Fruit fly (Drosophila melanogaster) whole organism, wandering third instar larva: ENCODE measurements around the gene Mgat2.
A peak's percentile ranks its signal among the peaks of the same experiment; 100 is the strongest.

ENCODE experiments used
- Abd-B ChIP-seq: fragments of >200 bp; optimal IDR thresholded peaks from 2 replicates; lab custom pipeline; 2017; ENCODE audit warnings: missing biosample characterization, missing genetic modification characterization
- CG32264 ChIP-seq: fragments of 200-800 bp; sonication (Bioruptor generic); optimal IDR thresholded peaks from 2 replicates; lab custom pipeline; 2016; ENCODE audit warnings: missing biosample characterization, missing genetic modification characterization
- CG9705 ChIP-seq: fragments of 200-800 bp; sonication (Bioruptor generic); optimal IDR thresholded peaks from 2 replicates; lab custom pipeline; 2018; ENCODE audit warnings: missing biosample characterization, mild to moderate bottlenecking, missing genetic modification characterization
- CrebA ChIP-seq: fragments of 200-800 bp; sonication (Bioruptor generic); optimal IDR thresholded peaks from 2 replicates; lab custom pipeline; 2016; ENCODE audit warnings: missing biosample characterization, mild to moderate bottlenecking, missing genetic modification characterization, borderline replicate concordance
- Dfd ChIP-seq: fragments of >200 bp; optimal IDR thresholded peaks from 2 replicates; lab custom pipeline; 2017; ENCODE audit warnings: missing biosample characterization, missing genetic modification characterization
- GATAd ChIP-seq: sonication (Bioruptor generic); optimal IDR thresholded peaks from 2 replicates; lab custom pipeline; 2016; ENCODE audit warnings: missing biosample characterization, missing genetic modification characterization
- HLH106 ChIP-seq: fragments of 200-800 bp; optimal IDR thresholded peaks from 3 replicates; lab custom pipeline; 2019; ENCODE audit warnings: missing biosample characterization, mild to moderate bottlenecking, missing genetic modification characterization, moderate library complexity
- Hnf4 ChIP-seq: fragments of 200-800 bp; sonication (Bioruptor generic); optimal IDR thresholded peaks from 2 replicates; lab custom pipeline; 2016; ENCODE audit warnings: missing biosample characterization, mild to moderate bottlenecking, missing genetic modification characterization
- Hr78 ChIP-seq: fragments of >200 bp; optimal IDR thresholded peaks from 2 replicates; lab custom pipeline; 2017; ENCODE audit warnings: missing biosample characterization, missing genetic modification characterization
- Hr83 ChIP-seq: fragments of 200-300 bp; sonication (Bioruptor generic); optimal IDR thresholded peaks from 2 replicates; lab custom pipeline; 2016; ENCODE audit warnings: missing biosample characterization, mild to moderate bottlenecking, missing genetic modification characterization, moderate library complexity; ENCODE audit not compliant: poor library complexity, severe bottlenecking
- Jra ChIP-seq: sonication (Bioruptor generic); optimal IDR thresholded peaks from 2 replicates; lab custom pipeline; 2016; ENCODE audit warnings: missing biosample characterization, missing genetic modification characterization
- Mio ChIP-seq: sonication (Bioruptor generic); optimal IDR thresholded peaks from 2 replicates; lab custom pipeline; 2016; ENCODE audit warnings: missing biosample characterization, missing genetic modification characterization
- Myc ChIP-seq: fragments of >200 bp; optimal IDR thresholded peaks from 2 replicates; lab custom pipeline; 2017
- N ChIP-seq: fragments of >200 bp; optimal IDR thresholded peaks from 2 replicates; lab custom pipeline; 2018; ENCODE audit warnings: missing biosample characterization, missing external identifiers, missing genetic modification characterization
- OdsH ChIP-seq: fragments of 200-800 bp; sonication (Bioruptor generic); optimal IDR thresholded peaks from 2 replicates; lab custom pipeline; 2016; ENCODE audit warnings: missing biosample characterization, mild to moderate bottlenecking, missing genetic modification characterization
- Rel ChIP-seq, 2 experiments: fragments of 200-800 bp; sonication (Bioruptor generic) in 1 of 2; optimal IDR thresholded peaks; 2 replicates in 1 of 2; 3 replicates in 1 of 2; lab custom pipeline; 2016 to 2019; ENCODE audit warnings: mild to moderate bottlenecking in 2 of 2, missing biosample characterization in 2 of 2, missing genetic modification characterization in 2 of 2, moderate library complexity in 1 of 2
- Sp1 ChIP-seq: fragments of 200-800 bp; sonication (Bioruptor generic); optimal IDR thresholded peaks from 3 replicates; lab custom pipeline; 2019; ENCODE audit warnings: missing biosample characterization, mild to moderate bottlenecking, missing genetic modification characterization, moderate library complexity
- br ChIP-seq: fragments of 200-800 bp; sonication (Bioruptor generic); optimal IDR thresholded peaks from 2 replicates; lab custom pipeline; 2016; ENCODE audit warnings: missing biosample characterization, missing genetic modification characterization
- brk ChIP-seq: fragments of 200-800 bp; sonication (Bioruptor generic); optimal IDR thresholded peaks from 2 replicates; lab custom pipeline; 2016; ENCODE audit warnings: missing biosample characterization, mild to moderate bottlenecking, missing genetic modification characterization
- dl ChIP-seq, 2 experiments: fragments of 175-275, 200-275 bp in 1 of 2; fragments of 200-275 bp in 1 of 2; sonication (Bioruptor generic); optimal IDR thresholded peaks; lab custom pipeline; 2018; ENCODE audit warnings: mild to moderate bottlenecking in 2 of 2, missing biosample characterization in 2 of 2, missing genetic modification characterization in 2 of 2, moderate library complexity in 2 of 2; ENCODE audit not compliant: partially characterized antibody in 2 of 2, insufficient read depth in 1 of 2
- dmrt93B ChIP-seq: fragments of 200-800 bp; sonication (Bioruptor generic); optimal IDR thresholded peaks from 2 replicates; lab custom pipeline; 2018; ENCODE audit warnings: missing biosample characterization, mild to moderate bottlenecking, missing genetic modification characterization
- dsf ChIP-seq: sonication (Bioruptor generic); optimal IDR thresholded peaks from 2 replicates; lab custom pipeline; 2016; ENCODE audit warnings: missing biosample characterization, missing genetic modification characterization, borderline replicate concordance
- ey ChIP-seq: fragments of 200-800 bp; sonication (Bioruptor generic); optimal IDR thresholded peaks from 2 replicates; lab custom pipeline; 2016; ENCODE audit warnings: missing biosample characterization, missing genetic modification characterization
- foxo ChIP-seq, 2 experiments: fragments of 200-800 bp; sonication (Bioruptor generic); optimal IDR thresholded peaks; 2 replicates in 1 of 2; 3 replicates in 1 of 2; lab custom pipeline; 2016 to 2017; ENCODE audit warnings: missing biosample characterization in 2 of 2, missing genetic modification characterization in 2 of 2
- fru ChIP-seq: fragments of 200-800 bp; sonication (Bioruptor generic); optimal IDR thresholded peaks from 3 replicates; lab custom pipeline; 2016; ENCODE audit warnings: missing biosample characterization, mild to moderate bottlenecking, missing genetic modification characterization
- h ChIP-seq: fragments of 200-800 bp; sonication (Bioruptor generic); optimal IDR thresholded peaks from 3 replicates; lab custom pipeline; 2016; ENCODE audit warnings: missing biosample characterization, mild to moderate bottlenecking, missing genetic modification characterization
- lola ChIP-seq: fragments of >200 bp; optimal IDR thresholded peaks from 2 replicates; lab custom pipeline; 2017; ENCODE audit warnings: missing biosample characterization, missing genetic modification characterization
- psq ChIP-seq: fragments of 200-800 bp; sonication (Bioruptor generic); optimal IDR thresholded peaks from 3 replicates; lab custom pipeline; 2017; ENCODE audit warnings: missing biosample characterization, mild to moderate bottlenecking, missing genetic modification characterization, moderate library complexity
- rgr ChIP-seq: fragments of 200-800 bp; sonication (Bioruptor generic); optimal IDR thresholded peaks from 3 replicates; lab custom pipeline; 2016; ENCODE audit warnings: missing biosample characterization, mild to moderate bottlenecking, missing genetic modification characterization
- sage ChIP-seq: fragments of 200-800 bp; sonication (Bioruptor generic); optimal IDR thresholded peaks from 2 replicates; lab custom pipeline; 2016; ENCODE audit warnings: missing biosample characterization, mild to moderate bottlenecking, missing genetic modification characterization
- sv ChIP-seq: fragments of 200-800 bp; sonication (Bioruptor generic); optimal IDR thresholded peaks from 3 replicates; lab custom pipeline; 2016; ENCODE audit warnings: missing biosample characterization, missing genetic modification characterization
- tai ChIP-seq: sonication (Bioruptor generic); optimal IDR thresholded peaks from 2 replicates; lab custom pipeline; 2016; ENCODE audit warnings: missing biosample characterization, missing genetic modification characterization
- usp ChIP-seq: fragments of >200 bp; optimal IDR thresholded peaks from 2 replicates; lab custom pipeline; 2017; ENCODE audit warnings: missing biosample characterization, missing genetic modification characterization
- woc ChIP-seq: sonication (Bioruptor generic); optimal IDR thresholded peaks from 2 replicates; lab custom pipeline; 2016; ENCODE audit warnings: missing biosample characterization, mild to moderate bottlenecking, missing genetic modification characterization

Mgat2 gene

DNA sequence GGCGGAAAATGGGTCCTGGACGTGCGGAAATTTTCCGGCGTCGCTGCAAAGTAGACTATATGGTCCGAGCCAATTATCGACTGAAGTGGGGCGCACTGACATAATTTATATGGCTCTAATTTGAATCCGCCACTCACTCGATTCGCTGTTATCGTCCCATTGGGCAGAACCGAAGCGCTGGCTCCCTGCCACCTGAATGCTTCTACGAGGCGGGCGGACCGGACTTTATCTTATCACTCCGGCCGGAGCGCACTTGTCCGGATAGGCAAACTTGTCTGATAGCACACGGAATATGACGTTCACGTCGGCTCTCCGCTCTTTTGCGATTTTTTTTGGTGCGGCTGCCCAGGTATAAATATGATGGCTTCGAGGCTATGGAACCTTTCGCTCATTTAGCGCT is 40.5 kb upstream of the Mgat2 start:
- TF ChIP-seq Dfd: no peak
- no peak for TF ChIP-seq fru (GFP tag; lab: Kevin White, UChicago)
- TF ChIP-seq br (GFP tag; lab: Kevin White, UChicago): peak; percentile 7
- TF ChIP-seq Abd-B (GFP tag; lab: Kevin White, UChicago): no peak
- no peak for TF ChIP-seq dsf (GFP tag; lab: Kevin White, UChicago)
- no peak for TF ChIP-seq Hnf4
- no peak for TF ChIP-seq CrebA (GFP tag; lab: Kevin White, UChicago)
- TF ChIP-seq h (GFP tag; lab: Kevin White, UChicago): peak; percentile 84
- no peak for TF ChIP-seq Sp1 (GFP tag; lab: Kevin White, UChicago)
- TF ChIP-seq N: no peak
- TF ChIP-seq, all 38 proteins: peak for 2

DNA sequence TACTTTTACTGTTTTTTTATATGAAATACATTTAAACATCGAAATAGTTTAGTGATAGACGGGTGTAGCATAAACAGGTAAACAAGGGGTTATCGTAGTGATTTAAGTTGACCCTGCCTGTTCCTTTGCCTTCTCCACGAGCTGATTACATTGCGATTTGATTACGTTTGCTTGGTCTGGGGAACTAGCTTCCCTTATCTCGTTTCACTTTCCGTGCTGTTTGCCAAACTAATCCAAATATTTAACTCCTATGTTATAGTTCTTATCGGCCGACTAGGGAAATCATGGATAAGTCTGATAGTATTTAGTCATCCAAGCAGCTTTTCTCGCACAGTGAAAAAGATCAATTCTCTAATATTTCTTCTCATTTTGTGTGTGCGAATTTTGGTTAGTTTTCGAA is 40.0 kb upstream of the Mgat2 start:
- no peak for TF ChIP-seq rgr
- TF ChIP-seq, all 38 proteins: peak for 0

DNA sequence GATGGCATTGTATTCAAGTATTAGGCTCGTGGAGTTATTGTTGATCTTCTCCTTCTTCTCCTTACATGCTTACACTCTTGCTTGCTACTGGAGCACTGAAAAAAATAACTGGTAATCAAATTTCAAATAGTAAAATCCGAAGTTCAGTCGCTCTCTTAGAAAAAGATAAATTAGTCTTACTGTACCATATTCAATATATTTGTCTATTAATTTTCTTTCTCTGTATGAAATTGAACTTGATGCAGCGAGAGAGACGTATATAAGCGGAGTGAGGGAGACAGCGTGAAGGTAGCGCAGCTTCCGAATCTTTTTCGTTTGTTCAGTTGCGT is 39.1 kb upstream of the Mgat2 start:
- no peak for TF ChIP-seq dl (GFP tag; optimal IDR thresholded peaks at IDR 0.05; lab: Kevin White, UChicago; ENCODE audit: insufficient read depth in 1 of 2, partially characterized antibody in 2 of 2)
- no peak for TF ChIP-seq Hr78 (GFP tag; lab: Kevin White, UChicago)
- TF ChIP-seq tai (GFP tag; lab: Kevin White, UChicago): peak; percentile 83
- peak; percentile 58 to 93 for TF ChIP-seq foxo (GFP tag; optimal IDR thresholded peaks at IDR 0.05; lab: Kevin White, UChicago)
- TF ChIP-seq Jra (GFP tag; lab: Kevin White, UChicago): peak; percentile 88
- TF ChIP-seq rgr: peak; percentile 92
- TF ChIP-seq Mio (GFP tag; lab: Kevin White, UChicago): peak; percentile 22
- peak; percentile 90 for TF ChIP-seq HLH106 (tag; lab: Kevin White, UChicago)
- peak; percentile 93 for TF ChIP-seq br (GFP tag; lab: Kevin White, UChicago)
- TF ChIP-seq Myc: no peak
- peak; percentile 37 for TF ChIP-seq Rel (GFP tag; optimal IDR thresholded peaks at IDR 0.05; lab: Kevin White, UChicago)
- TF ChIP-seq Rel (tag; optimal IDR thresholded peaks at IDR 0.05; lab: Kevin White, UChicago): peak; percentile 47
- peak; percentile 95 for TF ChIP-seq fru (GFP tag; lab: Kevin White, UChicago)
- TF ChIP-seq ey: peak; percentile 93
- TF ChIP-seq Abd-B (GFP tag; lab: Kevin White, UChicago): no peak
- TF ChIP-seq GATAd: peak; percentile 60
- TF ChIP-seq usp (GFP tag; lab: Kevin White, UChicago): no peak
- peak; percentile 92 for TF ChIP-seq Hnf4
- TF ChIP-seq CG32264 (GFP tag; lab: Kevin White, UChicago): peak; percentile 91
- TF ChIP-seq brk: peak; percentile 79
- peak; percentile 93 for TF ChIP-seq sage (GFP tag; lab: Kevin White, UChicago)
- peak; percentile 44 for TF ChIP-seq CG9705 (GFP tag; lab: Kevin White, UChicago)
- TF ChIP-seq sv: peak; percentile 40
- peak; percentile 76 for TF ChIP-seq dmrt93B (GFP tag; lab: Kevin White, UChicago)
- TF ChIP-seq psq: peak; percentile 87
- TF ChIP-seq woc (GFP tag; lab: Kevin White, UChicago): peak; percentile 87
- no peak for TF ChIP-seq lola (GFP tag; lab: Kevin White, UChicago)
- TF ChIP-seq Sp1 (GFP tag; lab: Kevin White, UChicago): peak; percentile 89
- TF ChIP-seq h (GFP tag; lab: Kevin White, UChicago): peak; percentile 95
- TF ChIP-seq OdsH: peak; percentile 88

DNA sequence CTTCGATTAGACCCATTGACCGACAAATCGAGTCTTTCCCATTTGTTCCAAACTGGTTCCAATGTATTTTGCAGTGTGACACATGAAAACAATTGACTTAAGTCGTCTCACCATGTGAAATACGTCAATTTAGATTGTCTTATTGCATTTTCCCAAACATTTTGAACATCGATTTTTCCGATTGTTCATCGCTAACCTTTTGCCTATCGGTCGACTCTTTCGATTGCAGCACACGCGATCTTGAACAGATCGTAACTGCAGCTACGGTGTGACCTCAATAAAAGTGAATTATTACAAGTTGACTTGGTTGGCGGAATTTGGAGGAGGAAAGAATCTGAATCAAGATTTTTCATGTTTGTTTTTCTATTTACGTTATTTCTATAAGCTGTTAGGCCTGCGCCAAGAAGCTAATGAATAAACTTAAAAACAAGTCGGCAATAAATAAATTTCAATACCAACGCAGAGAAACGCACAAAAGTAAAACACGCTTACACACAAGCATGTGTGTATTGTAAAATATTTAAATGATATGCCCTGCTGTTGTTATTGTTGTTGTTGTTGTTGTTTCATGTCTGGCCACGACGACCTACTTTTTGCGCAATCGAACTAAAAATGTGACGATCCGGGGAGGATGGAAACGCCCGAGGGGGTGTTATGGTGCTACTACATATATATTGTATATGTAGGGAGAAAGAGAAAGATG is 38.6 kb upstream of the Mgat2 start:
- TF ChIP-seq Hr83 (GFP tag; lab: Kevin White, UChicago) (no peak), Abd-B (GFP tag; lab: Kevin White, UChicago) (no peak), Rel (GFP tag; optimal IDR thresholded peaks at IDR 0.05; lab: Kevin White, UChicago) (no peak), Rel (tag; optimal IDR thresholded peaks at IDR 0.05; lab: Kevin White, UChicago) (no peak), usp (GFP tag; lab: Kevin White, UChicago) (no peak), dsf (GFP tag; lab: Kevin White, UChicago) (no peak), Mio (GFP tag; lab: Kevin White, UChicago) (no peak), OdsH (no peak), CG32264 (GFP tag; lab: Kevin White, UChicago) (no peak), fru (GFP tag; lab: Kevin White, UChicago) (no peak)
